Fruit fly (Drosophila melanogaster) whole organism, embryonic: ENCODE measurements around the gene CG7320.
A peak's percentile ranks its signal among the peaks of the same experiment; 100 is the strongest.

ENCODE experiments used
- Awh ChIP-seq: fragments of 200-800 bp; sonication (Bioruptor generic); IDR thresholded peaks from 2 replicates; pipeline ENCODE4, ENCODE4 v1.3.6; 2022; ENCODE audit warnings: missing biosample characterization, missing genetic modification characterization
- CG10462 ChIP-seq: fragments of 200-800 bp; sonication (Bioruptor generic); optimal IDR thresholded peaks from 2 replicates; lab custom pipeline; 2016; ENCODE audit warnings: missing biosample characterization, missing genetic modification characterization
- CG11398 ChIP-seq: fragments of 200-800 bp; sonication (Bioruptor generic); optimal IDR thresholded peaks from 2 replicates; lab custom pipeline; 2016; ENCODE audit warnings: missing biosample characterization, missing genetic modification characterization
- CG12391 ChIP-seq: fragments of 200-800 bp; sonication (Bioruptor generic); optimal IDR thresholded peaks from 3 replicates; lab custom pipeline; 2018; ENCODE audit warnings: missing biosample characterization, mild to moderate bottlenecking, missing genetic modification characterization, moderate library complexity
- CG12769 ChIP-seq: fragments of 200-800 bp; sonication (Bioruptor generic); optimal IDR thresholded peaks from 2 replicates; lab custom pipeline; 2019; ENCODE audit warnings: missing biosample characterization, mild to moderate bottlenecking, missing genetic modification characterization, moderate library complexity
- CG15514 ChIP-seq: fragments of 200-800 bp; sonication (Bioruptor generic); optimal IDR thresholded peaks from 3 replicates; lab custom pipeline; 2017; ENCODE audit warnings: missing biosample characterization, missing genetic modification characterization, mild to moderate bottlenecking, moderate library complexity, missing genetic modification reagents
- CG17361 ChIP-seq: fragments of 200-800 bp; sonication (Bioruptor generic); IDR thresholded peaks from 3 replicates; pipeline ENCODE4 v1.3.6; 2022; ENCODE audit warnings: missing biosample characterization, missing genetic modification characterization
- CG42726 ChIP-seq: fragments of 200-800 bp; sonication (Bioruptor generic); IDR thresholded peaks from 2 replicates; pipeline ENCODE4 v1.3.6; 2022; ENCODE audit warnings: missing biosample characterization, missing genetic modification characterization; ENCODE audit not compliant: partially characterized antibody
- CG4360 ChIP-seq: fragments of 200-800 bp; sonication (Bioruptor generic); IDR thresholded peaks from 2 replicates; pipeline ENCODE4 v1.3.6; 2022; ENCODE audit warnings: missing biosample characterization, missing genetic modification characterization
- CG4404 ChIP-seq: fragments of 200-800 bp; sonication (Bioruptor generic); IDR thresholded peaks from 2 replicates; pipeline ENCODE4 v1.3.6; 2022; ENCODE audit warnings: missing biosample characterization, missing genetic modification characterization
- CG5245 ChIP-seq: fragments of 200-800 bp; sonication (Bioruptor generic); optimal IDR thresholded peaks from 3 replicates; lab custom pipeline; 2016; ENCODE audit warnings: missing biosample characterization, missing genetic modification characterization
- CTCF ChIP-seq: fragments of 200-800 bp; sonication (Bioruptor generic); optimal IDR thresholded peaks from 2 replicates; lab custom pipeline; 2017; ENCODE audit warnings: missing biosample characterization, mild to moderate bottlenecking, missing genetic modification characterization, moderate library complexity
- Deaf1 ChIP-seq: fragments of 200-800 bp; optimal IDR thresholded peaks from 3 replicates; lab custom pipeline; 2019; ENCODE audit warnings: missing biosample characterization, mild to moderate bottlenecking, missing genetic modification characterization, moderate library complexity
- Drgx ChIP-seq: fragments of 200-800 bp; sonication (Bioruptor generic); IDR thresholded peaks from 2 replicates; pipeline ENCODE4 v1.3.6; 2022; ENCODE audit warnings: missing biosample characterization, missing genetic modification characterization
- H2.0 ChIP-seq: fragments of 200-800 bp; sonication (Bioruptor generic); IDR thresholded peaks from 2 replicates; pipeline ENCODE4 v1.3.6; 2022; ENCODE audit warnings: missing biosample characterization, missing genetic modification characterization
- Hey ChIP-seq: fragments of 200-800 bp; sonication (Bioruptor generic); optimal IDR thresholded peaks from 3 replicates; lab custom pipeline; 2018; ENCODE audit warnings: missing biosample characterization, mild to moderate bottlenecking, missing genetic modification characterization
- Hr78 ChIP-seq, 2 experiments: fragments of 200-800 bp in 1 of 2; fragments of >200 bp in 1 of 2; sonication (Bioruptor generic) in 1 of 2; optimal IDR thresholded peaks; 2 replicates each; lab custom pipeline; 2017 to 2019; ENCODE audit warnings: missing biosample characterization in 2 of 2, missing genetic modification characterization in 2 of 2, mild to moderate bottlenecking in 1 of 2, moderate library complexity in 1 of 2
- MTF-1 ChIP-seq: fragments of 200-800 bp; sonication (Bioruptor generic); optimal IDR thresholded peaks from 2 replicates; lab custom pipeline; 2018; ENCODE audit warnings: missing biosample characterization, mild to moderate bottlenecking, missing genetic modification characterization, borderline replicate concordance
- Mad ChIP-seq: fragments of 200-800 bp; sonication (Bioruptor generic); optimal IDR thresholded peaks from 2 replicates; lab custom pipeline; 2016; ENCODE audit warnings: missing biosample characterization, missing genetic modification characterization
- Oli ChIP-seq: fragments of 200-800 bp; sonication (Bioruptor generic); optimal IDR thresholded peaks from 2 replicates; lab custom pipeline; 2018; ENCODE audit warnings: missing biosample characterization, mild to moderate bottlenecking, missing genetic modification characterization, moderate library complexity
- Pdp1 ChIP-seq, 2 experiments: fragments of 200-800 bp; sonication (Bioruptor generic); optimal IDR thresholded peaks; 3 replicates each; lab custom pipeline; 2016; ENCODE audit warnings: missing biosample characterization in 2 of 2, missing genetic modification characterization in 2 of 2, mild to moderate bottlenecking in 1 of 2, moderate library complexity in 1 of 2
- Poxn ChIP-seq: fragments of 200-800 bp; sonication (Bioruptor generic); IDR thresholded peaks from 2 replicates; pipeline ENCODE4 v1.3.6; 2022; ENCODE audit warnings: missing biosample characterization, missing genetic modification characterization
- Trl ChIP-seq, 3 experiments: fragments of >200 bp in 2 of 3; fragments of 200-800 bp in 1 of 3; sonication (Bioruptor generic) in 1 of 3; optimal IDR thresholded peaks; 2 replicates in 1 of 3; 3 replicates in 2 of 3; lab custom pipeline; 2016 to 2017; ENCODE audit warnings: missing biosample characterization in 1 of 3, missing genetic modification characterization in 1 of 3
- cg ChIP-seq: fragments of 200-800 bp; sonication (Bioruptor generic); optimal IDR thresholded peaks from 3 replicates; lab custom pipeline; 2019; ENCODE audit warnings: missing biosample characterization, mild to moderate bottlenecking, missing genetic modification characterization, moderate library complexity
- ci ChIP-seq: fragments of 200-800 bp; sonication (Bioruptor generic); IDR thresholded peaks from 3 replicates; pipeline ENCODE4 v1.3.6; 2022; ENCODE audit warnings: missing biosample characterization, missing genetic modification characterization
- croc ChIP-seq: fragments of 200-800 bp; sonication (Bioruptor generic); conservative IDR thresholded peaks from 3 replicates; pipeline ENCODE4 v1.3.6; 2022; ENCODE audit warnings: missing biosample characterization, missing genetic modification characterization
- dmrt11E ChIP-seq: fragments of 200-800 bp; sonication (Bioruptor generic); optimal IDR thresholded peaks from 3 replicates; lab custom pipeline; 2018; ENCODE audit warnings: missing biosample characterization, mild to moderate bottlenecking, missing genetic modification characterization, moderate library complexity
- dpn ChIP-seq, 2 experiments: fragments of 200-800 bp; sonication (Bioruptor generic); optimal IDR thresholded peaks; 3 replicates each; lab custom pipeline; 2016; ENCODE audit warnings: missing biosample characterization in 2 of 2, missing genetic modification characterization in 2 of 2
- hkb ChIP-seq, 2 experiments: fragments of 200-800 bp in 1 of 2; fragments of >200 bp in 1 of 2; sonication (Bioruptor generic) in 1 of 2; IDR thresholded peaks in 1 of 2; optimal IDR thresholded peaks in 1 of 2; 2 replicates each; pipeline versions ENCODE4 v1.3.6 to Lab custom; 2017 to 2022; ENCODE audit warnings: missing biosample characterization in 1 of 2, missing genetic modification characterization in 1 of 2
- nau ChIP-seq: fragments of 200-800 bp; sonication (Bioruptor generic); optimal IDR thresholded peaks from 3 replicates; lab custom pipeline; 2017; ENCODE audit warnings: missing biosample characterization, mild to moderate bottlenecking, missing genetic modification characterization, missing genetic modification reagents
- oc ChIP-seq: fragments of 200-800 bp; sonication (Bioruptor generic); optimal IDR thresholded peaks from 2 replicates; lab custom pipeline; 2018; ENCODE audit warnings: missing biosample characterization, mild to moderate bottlenecking, missing genetic modification characterization, moderate library complexity
- pnt ChIP-seq: fragments of 200-800 bp; sonication (Bioruptor generic); optimal IDR thresholded peaks from 3 replicates; lab custom pipeline; 2016; ENCODE audit warnings: missing biosample characterization, missing genetic modification characterization
- prd ChIP-seq, 3 experiments: fragments of >200 bp in 2 of 3; fragments of 200-800 bp in 1 of 3; sonication (Bioruptor generic) in 1 of 3; optimal IDR thresholded peaks in 2 of 3; IDR thresholded peaks in 1 of 3; 2 replicates in 2 of 3; 3 replicates in 1 of 3; pipeline versions ENCODE4 v1.3.6 to Lab custom; 2017 to 2022; ENCODE audit warnings: missing biosample characterization in 1 of 3, missing genetic modification characterization in 1 of 3
- pros ChIP-seq: fragments of 200-800 bp; sonication (Bioruptor generic); optimal IDR thresholded peaks from 3 replicates; lab custom pipeline; 2019; ENCODE audit warnings: missing biosample characterization, mild to moderate bottlenecking, missing genetic modification characterization, moderate library complexity
- psq ChIP-seq: fragments of 200-800 bp; sonication (Bioruptor generic); optimal IDR thresholded peaks from 2 replicates; lab custom pipeline; 2017; ENCODE audit warnings: missing biosample characterization, missing genetic modification characterization
- sc ChIP-seq, 3 experiments: fragments of >200 bp in 2 of 3; fragments of 200-800 bp in 1 of 3; sonication (Bioruptor generic) in 1 of 3; optimal IDR thresholded peaks; 2 replicates in 2 of 3; 3 replicates in 1 of 3; lab custom pipeline; 2017; ENCODE audit warnings: mild to moderate bottlenecking in 1 of 3, missing biosample characterization in 1 of 3, missing genetic modification characterization in 1 of 3, missing genetic modification reagents in 1 of 3
- scrt ChIP-seq: fragments of 200-800 bp; sonication (Bioruptor generic); optimal IDR thresholded peaks from 2 replicates; lab custom pipeline; 2018; ENCODE audit warnings: missing biosample characterization, mild to moderate bottlenecking, missing genetic modification characterization, moderate library complexity
- seq ChIP-seq: fragments of 200-800 bp; sonication (Bioruptor generic); IDR thresholded peaks from 2 replicates; pipeline ENCODE4 v1.3.6; 2022; ENCODE audit warnings: missing biosample characterization, missing genetic modification characterization
- sim ChIP-seq: fragments of 200-800 bp; sonication (Bioruptor generic); IDR thresholded peaks from 2 replicates; pipeline ENCODE4 v1.3.6; 2022; ENCODE audit warnings: missing biosample characterization, missing genetic modification characterization
- sisA ChIP-seq: fragments of 200-800 bp; sonication (Bioruptor generic); IDR thresholded peaks from 2 replicates; pipeline ENCODE4 v1.3.6; 2022; ENCODE audit warnings: missing biosample characterization, missing genetic modification characterization
- sug ChIP-seq: fragments of 200-800 bp; optimal IDR thresholded peaks from 2 replicates; lab custom pipeline; 2019; ENCODE audit warnings: missing biosample characterization, mild to moderate bottlenecking, missing genetic modification characterization, moderate library complexity
- trem ChIP-seq: fragments of 200-800 bp; optimal IDR thresholded peaks from 3 replicates; lab custom pipeline; 2019; ENCODE audit warnings: missing biosample characterization, mild to moderate bottlenecking, missing genetic modification characterization, moderate library complexity
- z ChIP-seq: fragments of 200-800 bp; sonication (Bioruptor generic); IDR thresholded peaks from 3 replicates; pipeline ENCODE4 v1.3.6; 2022; ENCODE audit warnings: missing biosample characterization, missing genetic modification characterization
- zfh1 ChIP-seq: fragments of 200-800 bp; sonication (Bioruptor generic); IDR thresholded peaks from 3 replicates; pipeline ENCODE4 v1.3.6; 2022; ENCODE audit warnings: missing biosample characterization, missing genetic modification characterization

CG7320 gene

DNA sequence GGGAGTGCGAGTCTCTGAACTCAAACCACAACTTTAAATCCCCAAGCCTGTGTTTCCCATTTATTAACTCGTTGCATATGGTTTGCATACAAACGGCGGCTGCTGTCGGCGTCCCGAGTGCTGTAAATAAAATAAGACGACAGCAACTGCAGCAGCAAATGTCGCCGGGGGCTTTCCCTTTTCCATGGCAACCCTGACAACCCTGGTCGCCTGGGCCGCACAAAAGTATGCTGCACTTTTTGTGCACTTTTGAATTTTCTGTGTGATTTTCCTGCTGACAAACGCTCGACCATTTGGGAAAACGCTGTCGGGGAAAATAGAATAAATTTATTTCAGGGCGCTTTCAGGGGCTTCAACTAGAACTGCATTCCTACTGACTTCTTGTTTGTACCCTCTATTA is 47.2 kb upstream of the CG7320 start (continued):
- peak; percentile 31; the same call in 1 of the 2 replicates for TF ChIP-seq CG42726 (GFP tag; lab: Robert Waterston, UW)

DNA sequence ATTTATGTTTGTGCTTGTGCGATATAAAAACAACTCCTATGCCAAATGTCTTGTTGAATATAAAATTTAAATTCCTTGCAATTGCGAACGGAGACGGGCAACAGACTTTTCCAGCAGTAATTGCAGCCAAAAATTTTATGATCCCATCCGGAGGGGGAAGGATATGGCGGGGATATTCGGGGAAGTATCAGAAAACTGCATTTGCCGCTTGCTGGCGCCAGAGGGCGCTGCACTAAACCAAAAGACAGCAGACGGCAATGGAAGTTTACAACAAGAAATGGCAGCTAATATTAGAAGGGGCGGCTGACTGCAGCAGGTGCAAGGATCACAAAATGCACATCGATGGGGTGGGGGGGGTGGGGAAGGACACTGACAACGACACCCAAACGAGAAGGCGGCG is 40.1 kb upstream of the CG7320 start:
- TF ChIP-seq CG42726 (GFP tag; lab: Robert Waterston, UW), result peak; percentile 27; the same call in 1 of the 2 replicates
- no peak for TF ChIP-seq trem (tag; lab: Kevin White, UChicago)
- no peak for TF ChIP-seq CG15514
- peak; percentile 84 for TF ChIP-seq CTCF (GFP tag; lab: Kevin White, UChicago)

DNA sequence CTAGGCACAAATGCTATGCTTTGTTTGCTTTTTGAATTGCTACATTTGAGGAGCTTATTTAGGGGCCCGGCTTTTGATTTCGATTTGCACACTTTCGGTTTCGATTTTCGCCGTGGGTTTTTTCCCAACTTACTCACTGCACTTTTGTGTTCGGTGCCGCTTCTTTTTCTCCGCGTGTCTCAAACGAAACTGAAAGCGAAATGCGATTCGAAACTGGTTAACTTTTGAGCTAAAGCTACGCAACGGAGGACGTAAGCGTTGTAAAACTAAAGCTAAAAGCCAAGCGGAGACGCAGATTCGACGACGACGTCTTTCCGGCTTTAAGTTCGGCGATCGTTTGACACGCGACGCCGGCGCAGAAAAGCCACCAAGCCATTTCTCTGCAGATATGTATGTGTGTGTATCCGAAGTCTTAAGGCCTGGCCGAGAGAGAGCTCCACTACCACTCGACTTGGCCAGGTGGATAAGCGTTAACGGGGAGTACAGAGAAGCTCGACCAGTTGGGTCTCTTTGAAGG is 39.1 kb upstream of the CG7320 start, which contains the start of gene CG13699:
Gene CG13699 (minus strand): TSS at position 349 of the 517 bp plus-strand sequence.
- TF ChIP-seq pros (GFP tag; lab: Kevin White, UChicago), result peak; percentile 17
- no peak for TF ChIP-seq Poxn
- peak; percentile 68; the same call in 2 of the 3 replicates for TF ChIP-seq z
- peak; percentile 61 for TF ChIP-seq oc (tag; lab: Kevin White, UChicago)
- no peak for TF ChIP-seq Awh (GFP tag; lab: Robert Waterston, UW)
- TF ChIP-seq psq (GFP tag; lab: Kevin White, UChicago), result no peak
- peak in 1 of 2 experiments; percentile 11 for TF ChIP-seq Pdp1 (GFP tag; optimal IDR thresholded peaks at IDR 0.05; lab: Kevin White, UChicago)
- no peak for TF ChIP-seq hkb (optimal IDR thresholded peaks at IDR 0.05; lab: Kevin White, UChicago)
- 0 out of 2 replicates have a peak, but pooled peaks have one; percentile 22 for TF ChIP-seq hkb (GFP tag; IDR thresholded peaks at IDR 0.05; lab: Robert Waterston, UW)
- peak; percentile 33 for TF ChIP-seq CG12769 (tag; lab: Kevin White, UChicago)
- no peak for TF ChIP-seq H2.0 (GFP tag; lab: Robert Waterston, UW)
- TF ChIP-seq CG12391 (tag; lab: Kevin White, UChicago), result no peak
- TF ChIP-seq dmrt11E (tag; lab: Kevin White, UChicago), result no peak
- TF ChIP-seq cg (GFP tag; lab: Kevin White, UChicago), result peak; percentile 30
- TF ChIP-seq Hr78 (GFP tag; optimal IDR thresholded peaks at IDR 0.05; lab: Kevin White, UChicago), result peak in 1 of 2 experiments; percentile 28
- peak; percentile 64 for TF ChIP-seq Deaf1
- no peak for TF ChIP-seq croc (GFP tag; lab: Robert Waterston, UW)
- no peak for TF ChIP-seq seq (GFP tag; lab: Robert Waterston, UW)
- no peak for TF ChIP-seq Mad
- no peak for TF ChIP-seq CG17361
- TF ChIP-seq sc (optimal IDR thresholded peaks at IDR 0.05; lab: Kevin White, UChicago), result no peak
- no peak for TF ChIP-seq sc (GFP tag; optimal IDR thresholded peaks at IDR 0.05; lab: Kevin White, UChicago)
- 0 out of 3 replicates have a peak, but pooled peaks have one; percentile 28 for TF ChIP-seq ci (GFP tag; lab: Robert Waterston, UW)
- no peak for TF ChIP-seq CG5245 (GFP tag; lab: Kevin White, UChicago)
- TF ChIP-seq dpn (GFP tag; optimal IDR thresholded peaks at IDR 0.05; lab: Kevin White, UChicago), result no peak
- no peak for TF ChIP-seq scrt
- TF ChIP-seq pnt (GFP tag; lab: Kevin White, UChicago), result no peak
- no peak for TF ChIP-seq sug (tag; lab: Kevin White, UChicago)
- TF ChIP-seq CG11398, result no peak
- TF ChIP-seq Drgx (GFP tag; lab: Robert Waterston, UW), result 0 out of 2 replicates have a peak, but pooled peaks have one; percentile 9
- no peak for TF ChIP-seq CG10462 (GFP tag; lab: Kevin White, UChicago)
- no peak for TF ChIP-seq Hey (tag; lab: Kevin White, UChicago)
- TF ChIP-seq zfh1 (GFP tag; lab: Robert Waterston, UW), result no peak
- no peak for TF ChIP-seq CG4360 (GFP tag; lab: Robert Waterston, UW)
- TF ChIP-seq sisA (GFP tag; lab: Robert Waterston, UW), result no peak
- TF ChIP-seq prd (optimal IDR thresholded peaks at IDR 0.05; lab: Kevin White, UChicago), result no peak
- TF ChIP-seq prd (GFP tag; IDR thresholded peaks at IDR 0.05; lab: Robert Waterston, UW), result no peak
- no peak for TF ChIP-seq CG4404
- no peak for TF ChIP-seq nau (GFP tag; lab: Kevin White, UChicago)
- TF ChIP-seq Trl (optimal IDR thresholded peaks at IDR 0.05; lab: Kevin White, UChicago), result peak in 1 of 2 experiments; percentile 3
- TF ChIP-seq Trl (GFP tag; optimal IDR thresholded peaks at IDR 0.05; lab: Kevin White, UChicago), result no peak
- no peak for TF ChIP-seq MTF-1
- no peak for TF ChIP-seq Oli
- TF ChIP-seq sim (GFP tag; lab: Robert Waterston, UW), result no peak
